Worm (Caenorhabditis elegans) whole organism, L1 larva: ENCODE data around the gene K08F9.4.
"Not testable (repeated sequence)": the region's sequence is repeated elsewhere in the genome, so short reads cannot be mapped to it uniquely, and the experiment has no call there.

ENCODE experiments used
- alr-1 ChIP-seq: fragments of 200-800 bp; sonication (Bioruptor generic); optimal IDR thresholded peaks from 2 replicates; lab custom pipeline; 2018; ENCODE audit warnings: borderline replicate concordance, mild to moderate bottlenecking, missing genetic modification characterization, missing compliant biosample characterization
- ama-1 ChIP-seq: fragments of 150-350 bp; optimal IDR thresholded peaks from 2 replicates; lab custom pipeline; 2014
- ceh-88 ChIP-seq: fragments of 200-800 bp; sonication (Bioruptor generic); IDR thresholded peaks from 2 replicates; pipeline ENCODE4 v1.3.6; 2022; ENCODE audit warnings: missing genetic modification characterization, missing compliant biosample characterization
- efl-1 ChIP-seq, 4 experiments: fragments of 150-350 bp; optimal IDR thresholded peaks in 3 of 4; peaks in 1 of 4; 1 replicate in 1 of 4; 2 replicates in 3 of 4; lab custom pipeline; 2014; ENCODE audit warnings: missing biosample characterization in 2 of 4, missing genetic modification characterization in 2 of 4, missing genetic modification reagents in 2 of 4
- egl-27 ChIP-seq, 2 experiments: fragments of 150-350 bp in 1 of 2; sonication (generic microtip); optimal IDR thresholded peaks; 3 replicates each; lab custom pipeline; 2017 to 2018; ENCODE audit warnings: missing biosample characterization in 2 of 2, missing genetic modification characterization in 2 of 2, missing genetic modification reagents in 2 of 2
- elt-2 ChIP-seq: sonication (generic microtip); optimal IDR thresholded peaks from 2 replicates; lab custom pipeline; 2016; ENCODE audit warnings: missing genetic modification characterization, mild to moderate bottlenecking, inconsistent platforms, missing compliant biosample characterization, missing genetic modification reagents
- fkh-10 ChIP-seq: sonication (generic microtip); optimal IDR thresholded peaks from 2 replicates; lab custom pipeline; 2017; ENCODE audit warnings: missing biosample characterization, missing genetic modification reagents, missing genetic modification characterization
- grh-1 ChIP-seq: fragments of 200-800 bp; sonication (Bioruptor generic); IDR thresholded peaks from 2 replicates; pipeline ENCODE4 v1.3.6; 2022; ENCODE audit warnings: missing genetic modification reagents, missing genetic modification characterization, missing compliant biosample characterization
- hlh-17 ChIP-seq: fragments of 200-800 bp; sonication (Bioruptor generic); optimal IDR thresholded peaks from 2 replicates; lab custom pipeline; 2018; ENCODE audit warnings: missing genetic modification characterization, mild to moderate bottlenecking, missing compliant biosample characterization, moderate library complexity, borderline replicate concordance
- hlh-4 ChIP-seq: sonication (generic microtip); optimal IDR thresholded peaks from 2 replicates; lab custom pipeline; 2016; ENCODE audit warnings: mild to moderate bottlenecking, missing genetic modification characterization, missing compliant biosample characterization
- lin-13 ChIP-seq: fragments of 150-350 bp; optimal IDR thresholded peaks from 2 replicates; lab custom pipeline; 2014; ENCODE audit warnings: missing biosample characterization, missing genetic modification reagents, missing genetic modification characterization
- lin-15B ChIP-seq: fragments of 150-350 bp; sonication (generic microtip); optimal IDR thresholded peaks from 3 replicates; lab custom pipeline; 2014; ENCODE audit warnings: missing biosample characterization, missing genetic modification characterization
- lir-3 ChIP-seq: sonication (generic microtip); optimal IDR thresholded peaks from 2 replicates; lab custom pipeline; 2016; ENCODE audit warnings: mild to moderate bottlenecking, missing genetic modification characterization, moderate library complexity, missing compliant biosample characterization; ENCODE audit not compliant: poor library complexity
- lsy-2 ChIP-seq, 2 experiments: fragments of 150-350 bp; optimal IDR thresholded peaks; 2 replicates each; lab custom pipeline; 2014; ENCODE audit warnings: missing biosample characterization in 2 of 2, missing genetic modification characterization in 2 of 2
- nhr-20 ChIP-seq: sonication (generic microtip); optimal IDR thresholded peaks from 2 replicates; lab custom pipeline; 2016; ENCODE audit warnings: mild to moderate bottlenecking, missing genetic modification characterization, missing compliant biosample characterization
- nhr-77 ChIP-seq: fragments of 150-350 bp; optimal IDR thresholded peaks from 2 replicates; lab custom pipeline; 2014; ENCODE audit warnings: missing biosample characterization, missing genetic modification characterization
- nhr-84 ChIP-seq: sonication (generic microtip); optimal IDR thresholded peaks from 2 replicates; lab custom pipeline; 2017; ENCODE audit warnings: missing biosample characterization, missing genetic modification characterization
- pax-3 ChIP-seq: fragments of 200-800 bp; sonication (Bioruptor generic); optimal IDR thresholded peaks from 2 replicates; lab custom pipeline; 2018; ENCODE audit warnings: mild to moderate bottlenecking, missing genetic modification characterization, moderate library complexity, missing compliant biosample characterization
- snpc-4 ChIP-seq: fragments of 150-350 bp; optimal IDR thresholded peaks from 2 replicates; lab custom pipeline; 2014; ENCODE audit warnings: missing biosample characterization, missing genetic modification characterization
- snu-23 ChIP-seq: sonication (generic microtip); optimal IDR thresholded peaks from 2 replicates; lab custom pipeline; 2016; ENCODE audit warnings: missing genetic modification characterization, missing compliant biosample characterization
- sptf-1 ChIP-seq: fragments of 150-350 bp; optimal IDR thresholded peaks from 2 replicates; lab custom pipeline; 2014; ENCODE audit warnings: missing biosample characterization, missing genetic modification characterization
- tlp-1 ChIP-seq: fragments of 150-350 bp; optimal IDR thresholded peaks from 2 replicates; lab custom pipeline; 2014; ENCODE audit warnings: missing biosample characterization, missing genetic modification characterization
- unc-130 ChIP-seq: fragments of 150-350 bp; optimal IDR thresholded peaks from 2 replicates; lab custom pipeline; 2017; ENCODE audit warnings: missing biosample characterization, missing genetic modification characterization, inconsistent platforms
- unc-98 ChIP-seq: fragments of 200-800 bp; sonication (Bioruptor generic); IDR thresholded peaks from 2 replicates; pipeline ENCODE4 v1.3.6; 2022; ENCODE audit warnings: missing genetic modification characterization, missing compliant biosample characterization
- xbp-1 ChIP-seq: sonication (generic microtip); optimal IDR thresholded peaks from 2 replicates; lab custom pipeline; 2016; ENCODE audit warnings: missing genetic modification characterization, missing compliant biosample characterization
- ztf-11 ChIP-seq, 2 experiments: sonication (generic microtip); optimal IDR thresholded peaks; 2 replicates each; lab custom pipeline; 2016 to 2017; ENCODE audit warnings: missing genetic modification characterization in 2 of 2, missing biosample characterization in 1 of 2, missing compliant biosample characterization in 1 of 2

Gene K08F9.4

DNA sequence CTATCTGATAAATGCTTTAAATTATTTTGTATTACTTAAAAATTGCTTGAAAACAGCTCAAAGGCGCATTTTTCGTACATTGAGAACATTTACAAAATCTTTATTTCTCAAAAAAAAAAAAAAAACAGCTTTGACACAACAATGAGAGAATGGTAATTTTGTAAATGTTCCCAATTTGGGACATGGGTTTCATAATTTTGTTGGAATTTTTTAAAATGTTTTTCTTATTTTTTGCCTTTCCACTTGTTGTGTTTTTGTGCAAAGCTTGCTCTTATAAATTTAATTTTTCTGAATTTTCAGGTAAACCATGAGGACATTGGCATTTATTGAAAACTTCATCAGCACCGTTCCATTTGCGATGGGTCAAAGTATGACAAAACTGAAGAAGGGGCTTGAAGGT lies 32.2 kb upstream of the K08F9.4 start, which contains the start of gene T01G5.7:
T01G5.7 (plus strand) TSS at position 301 of the 400 bp plus-strand sequence.
- no peak for TF ChIP-seq lir-3
- no peak for TF ChIP-seq elt-2 (tag; lab: Kevin White, UChicago)
- TF ChIP-seq unc-130 (tag; lab: Kevin White, UChicago), result no peak

- no peak for TF ChIP-seq lin-15B (tag; lab: Kevin White, UChicago)
- no peak for TF ChIP-seq pax-3 (tag; lab: Kevin White, UChicago)
- no peak for TF ChIP-seq unc-98 (GFP tag; lab: Robert Waterston, UW)
- TF ChIP-seq nhr-77, result no peak
- no peak for TF ChIP-seq ceh-88
Observed at ce11 chrV:15113992-15114391, 29.8 kb upstream of the K08F9.4 start, which contains the start of gene T01G5.6. TSS of gene T01G5.6 (minus strand) at chrV:15114092.

DNA sequence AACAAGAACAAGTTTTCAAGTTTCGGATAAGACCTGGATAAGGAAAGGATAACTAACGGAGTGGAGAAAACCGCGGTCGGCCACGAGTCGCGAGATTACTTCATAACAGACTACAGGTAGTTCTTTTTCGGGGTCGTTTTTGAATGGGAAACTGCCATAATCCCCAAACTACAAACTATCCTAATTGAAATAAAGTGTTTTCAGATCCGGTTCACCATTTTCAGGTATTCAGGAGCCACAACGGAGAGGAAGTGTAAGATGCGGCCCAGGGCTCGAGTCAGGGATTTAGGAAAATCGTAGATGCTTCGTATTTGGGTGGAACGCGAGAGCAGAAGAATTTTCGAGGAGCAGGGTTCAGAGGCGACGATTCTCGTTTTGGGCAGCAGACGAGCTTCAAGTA lies 27.9 kb upstream of the K08F9.4 start, which contains the start of gene T01G5.8:
T01G5.8 (plus strand) TSS at position 301 of the 400 bp plus-strand sequence.
- TF ChIP-seq lsy-2 (tag; optimal IDR thresholded peaks at IDR 0.05; lab: Kevin White, UChicago); xbp-1; snpc-4: not testable (repeated sequence)

DNA sequence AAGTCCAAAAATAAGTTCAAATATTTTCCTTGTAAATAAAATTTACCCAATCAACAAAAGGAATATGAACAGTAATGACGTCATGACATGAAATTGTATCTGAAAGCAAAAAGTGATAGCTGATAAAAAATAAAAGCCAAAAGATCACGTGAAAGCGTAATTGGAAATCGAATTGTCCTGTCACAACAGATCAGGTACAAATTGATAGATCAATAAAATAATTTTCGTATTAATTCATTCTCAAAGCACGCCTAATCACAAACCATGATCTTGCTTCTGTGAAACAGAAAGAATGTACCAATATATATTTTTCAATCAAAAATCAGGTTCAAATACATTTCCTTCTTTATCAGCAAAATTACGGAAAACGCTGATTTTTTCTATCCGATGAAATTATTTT lies 24.3 kb upstream of the K08F9.4 start, which contains the start of gene flor-1:
flor-1 (minus strand) TSS at position 101 of the 400 bp plus-strand sequence.
- TF ChIP-seq tlp-1 (tag; lab: Kevin White, UChicago) (no peak), nhr-20 (tag; lab: Kevin White, UChicago) (peak; percentile 18)

DNA sequence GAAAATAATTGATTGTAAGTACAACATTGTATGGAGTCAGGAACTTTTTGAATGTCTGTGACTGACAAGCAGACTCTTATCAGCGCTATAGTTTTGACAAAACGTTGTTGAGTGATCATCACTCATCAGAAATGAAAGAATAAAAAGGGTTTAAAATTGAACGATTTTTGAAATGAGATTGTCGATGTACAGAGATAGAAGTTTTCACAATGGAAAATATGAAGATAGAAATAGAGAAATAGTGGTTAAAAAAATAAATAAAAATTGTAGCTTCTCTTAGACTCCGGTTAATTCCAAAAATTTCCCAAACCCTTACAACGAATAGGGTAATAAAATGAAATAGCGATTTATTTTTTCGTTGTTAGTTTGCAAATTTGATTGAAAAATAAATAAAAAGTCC lies 18.7 kb upstream of the K08F9.4 start, which contains the start of gene ugt-30:
ugt-30 (minus strand) TSS at position 101 of the 400 bp plus-strand sequence.
- TF ChIP-seq pax-3 (tag; lab: Kevin White, UChicago); nhr-84; lin-13 (GFP tag; lab: Kevin White, UChicago): not testable (repeated sequence)

DNA sequence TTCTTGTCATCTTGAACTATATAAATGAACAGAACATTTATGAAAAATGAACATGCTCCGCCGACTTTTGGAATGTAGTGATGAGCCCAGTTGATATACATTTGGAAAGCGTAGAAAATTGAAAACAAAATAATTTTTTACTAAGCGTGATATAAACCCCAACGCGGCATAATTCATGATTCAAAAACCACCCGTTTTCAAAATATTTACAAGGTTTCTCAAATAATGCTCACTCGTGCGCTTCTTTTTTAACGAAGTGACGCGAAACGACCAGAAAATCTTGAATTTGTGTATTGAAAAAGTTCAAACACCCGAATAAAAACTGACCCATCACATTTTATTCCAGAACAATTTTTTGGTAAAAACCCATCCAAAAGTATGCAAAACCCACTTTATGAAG lies 16.4 kb upstream of the K08F9.4 start, which contains the start of gene srj-27:
srj-27 (minus strand) TSS at position 101 of the 400 bp plus-strand sequence.
- TF ChIP-seq hlh-4 (tag; lab: Kevin White, UChicago), result no peak
- TF ChIP-seq grh-1, result no peak
- no peak for TF ChIP-seq sptf-1 (tag; lab: Kevin White, UChicago)
- no peak for TF ChIP-seq alr-1 (tag; lab: Kevin White, UChicago)
- no peak for TF ChIP-seq fkh-10 (GFP tag; lab: Kevin White, UChicago)
- TF ChIP-seq ztf-11 (tag; optimal IDR thresholded peaks at IDR 0.05; lab: Kevin White, UChicago), result no peak
- no peak for TF ChIP-seq ama-1
- no peak for TF ChIP-seq hlh-17 (GFP tag; lab: Kevin White, UChicago)
- no peak for TF ChIP-seq snu-23 (GFP tag; lab: Kevin White, UChicago)

- no peak for TF ChIP-seq egl-27 (tag; optimal IDR thresholded peaks at IDR 0.05; lab: Kevin White, UChicago)
Observed at ce11 chrV:15127955-15128354, 15.9 kb upstream of the K08F9.4 start, which contains the start of gene srr-7. TSS of gene srr-7 (plus strand) at chrV:15128255.

- no peak for TF ChIP-seq tlp-1 (tag; lab: Kevin White, UChicago)
- no peak for TF ChIP-seq efl-1 (optimal IDR thresholded peaks at IDR 0.05; lab: Kevin White, UChicago)
- TF ChIP-seq efl-1 (GFP tag; optimal IDR thresholded peaks at IDR 0.05 in 1 of 2; lab: Kevin White, UChicago), result peak in 1 of 2 experiments; percentile 39
Observed at ce11 chrV:15132423-15132822, 11.4 kb upstream of the K08F9.4 start, which contains the start of gene str-171. TSS of gene str-171 (minus strand) at chrV:15132523.
